Worm (Caenorhabditis elegans): Measurements from ENCODE around the gene clec-157.

The clec-157 gene

DNA sequence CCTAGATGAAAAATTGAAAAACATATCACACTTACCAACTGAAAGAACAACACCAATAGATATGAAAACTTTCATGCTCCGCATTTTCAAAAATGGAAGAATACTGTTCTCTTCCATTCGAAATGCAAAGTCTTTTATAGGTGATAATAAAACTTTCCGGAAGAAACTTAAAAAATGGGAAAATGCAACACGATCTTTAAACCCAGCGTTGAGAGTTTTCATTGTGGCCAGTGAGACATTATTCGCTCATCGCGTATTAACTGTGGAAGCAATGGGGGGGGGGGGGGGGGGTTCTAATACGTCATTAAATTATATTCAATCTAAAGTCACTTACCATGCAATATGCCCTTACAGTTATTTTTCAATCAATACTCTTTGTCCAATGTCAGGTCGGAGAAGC lies at the start of gene clec-157, which contains the start of gene fkh-5:
clec-157 (minus strand) TSS at position 101 of the 400 bp plus-strand sequence.
fkh-5 (plus strand) TSS at position 336 of the 400 bp plus-strand sequence.
- TF ChIP-seq pag-3 (tag; optimal IDR thresholded peaks at IDR 0.05; ENCODE audit: borderline replicate concordance) = no peak
- TF ChIP-seq ceh-45 (GFP tag; IDR thresholded peaks at IDR 0.05) = no peak
- no peak for TF ChIP-seq fkh-6 (tag; optimal IDR thresholded peaks at IDR 0.05)
- no peak for TF ChIP-seq ceh-22 (tag; optimal IDR thresholded peaks at IDR 0.05)
- no peak for TF ChIP-seq che-1 (tag; optimal IDR thresholded peaks at IDR 0.05)
- no peak for TF ChIP-seq madf-2 (tag; optimal IDR thresholded peaks at IDR 0.05)
- TF ChIP-seq tbx-7 (tag; optimal IDR thresholded peaks at IDR 0.05) = no peak
- no peak for TF ChIP-seq rnt-1 (tag; optimal IDR thresholded peaks at IDR 0.05)
- TF ChIP-seq ttx-3 (tag; optimal IDR thresholded peaks at IDR 0.05) = no peak
- TF ChIP-seq ets-4 (tag; optimal IDR thresholded peaks at IDR 0.05) = no peak
- no peak for TF ChIP-seq ama-1 (optimal IDR thresholded peaks at IDR 0.05)
- TF ChIP-seq ztf-16 (tag; optimal IDR thresholded peaks at IDR 0.05) = no peak
- no peak for TF ChIP-seq lim-6 (tag; optimal IDR thresholded peaks at IDR 0.05)
- no peak for TF ChIP-seq pax-1 (tag; optimal IDR thresholded peaks at IDR 0.05)

DNA sequence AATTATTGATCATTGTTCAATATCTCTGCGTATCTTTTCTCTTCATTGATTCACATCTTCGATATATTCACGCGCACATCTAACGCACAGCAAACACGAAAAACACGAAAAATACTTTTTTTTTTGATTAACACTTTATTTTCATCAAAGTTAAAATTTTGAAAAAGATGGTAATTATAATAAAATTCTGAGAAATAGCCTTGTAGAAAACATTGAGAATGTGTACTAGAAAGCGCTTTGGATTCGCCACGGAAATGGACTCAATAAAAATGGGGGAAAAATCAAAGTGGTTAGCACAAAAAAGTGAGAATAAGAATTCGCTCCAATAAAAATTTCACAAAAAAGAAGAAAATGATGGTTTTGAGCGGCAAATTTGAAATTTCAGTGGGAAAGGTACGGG lies 49.3 kb upstream of the clec-157 start, which contains the start of gene F26F4.6:
F26F4.6 (minus strand) TSS at position 101 of the 400 bp plus-strand sequence.
- TF ChIP-seq ama-1 (optimal IDR thresholded peaks at IDR 0.05) (no peak), mec-3 (tag; optimal IDR thresholded peaks at IDR 0.05; ENCODE audit: borderline replicate concordance) (no peak), hlh-13 (GFP tag; optimal IDR thresholded peaks at IDR 0.05) (no peak), gmeb-2 (tag; optimal IDR thresholded peaks at IDR 0.05) (no peak), ceh-48 (tag; optimal IDR thresholded peaks at IDR 0.05) (no peak), elt-4 (tag; optimal IDR thresholded peaks at IDR 0.05) (no peak), tbx-2 (tag; optimal IDR thresholded peaks at IDR 0.05) (no peak), ztf-16 (tag; optimal IDR thresholded peaks at IDR 0.05) (no peak), pat-9 (tag; optimal IDR thresholded peaks at IDR 0.05) (no peak), che-1 (tag; optimal IDR thresholded peaks at IDR 0.05) (no peak), pax-1 (tag; optimal IDR thresholded peaks at IDR 0.05) (no peak), tbx-7 (tag; optimal IDR thresholded peaks at IDR 0.05) (no peak), lim-6 (tag; optimal IDR thresholded peaks at IDR 0.05) (no peak), unc-42 (tag; optimal IDR thresholded peaks at IDR 0.05) (no peak), C08G9.2 (tag; optimal IDR thresholded peaks at IDR 0.05) (no peak)

DNA sequence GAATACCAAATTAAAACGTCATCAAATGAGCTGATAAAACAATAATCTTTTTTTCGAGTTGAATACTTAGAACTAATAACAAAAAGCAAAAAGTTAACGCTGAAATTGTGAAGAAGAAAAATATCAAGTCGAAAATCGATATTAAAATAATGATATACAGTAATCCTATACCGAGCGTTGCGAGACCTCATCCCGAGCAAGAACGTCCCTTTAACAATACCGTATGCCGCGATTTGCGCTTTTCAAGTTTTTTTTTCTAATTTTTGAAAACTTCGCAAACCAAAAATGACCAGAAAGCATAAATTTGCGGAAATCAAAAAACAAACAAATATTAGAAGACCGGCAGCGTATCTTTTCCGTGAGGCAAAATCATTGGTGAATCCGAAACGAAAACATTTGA lies 46.8 kb upstream of the clec-157 start, which contains the start of gene F26F4.5:
F26F4.5 (minus strand) TSS at position 256 of the 400 bp plus-strand sequence.
- TF ChIP-seq T23F11.4 (GFP tag; optimal IDR thresholded peaks at IDR 0.05) (no peak), sox-2 (GFP tag; IDR thresholded peaks at IDR 0.05) (no peak), madf-2 (tag; optimal IDR thresholded peaks at IDR 0.05) (no peak), pha-2 (tag; optimal IDR thresholded peaks at IDR 0.05) (no peak), nhr-232 (tag; optimal IDR thresholded peaks at IDR 0.05) (no peak), npax-4 (tag; optimal IDR thresholded peaks at IDR 0.05) (no peak), gmeb-2 (tag; optimal IDR thresholded peaks at IDR 0.05) (no peak), dmd-4 (tag; optimal IDR thresholded peaks at IDR 0.05; ENCODE audit: borderline replicate concordance) (no peak), ceh-30 (tag; optimal IDR thresholded peaks at IDR 0.05) (no peak), syd-9 (tag; optimal IDR thresholded peaks at IDR 0.05) (no peak), ceh-18 (tag; optimal IDR thresholded peaks at IDR 0.05) (no peak), odd-2 (tag; optimal IDR thresholded peaks at IDR 0.05) (no peak), K09A11.1 (tag; optimal IDR thresholded peaks at IDR 0.05; ENCODE audit: insufficient read depth) (no peak), nfya-1 (tag; optimal IDR thresholded peaks at IDR 0.05) (no peak), fax-1 (tag; optimal IDR thresholded peaks at IDR 0.05) (no peak), pat-9 (tag; optimal IDR thresholded peaks at IDR 0.05) (no peak), tbx-2 (tag; optimal IDR thresholded peaks at IDR 0.05) (no peak)

DNA sequence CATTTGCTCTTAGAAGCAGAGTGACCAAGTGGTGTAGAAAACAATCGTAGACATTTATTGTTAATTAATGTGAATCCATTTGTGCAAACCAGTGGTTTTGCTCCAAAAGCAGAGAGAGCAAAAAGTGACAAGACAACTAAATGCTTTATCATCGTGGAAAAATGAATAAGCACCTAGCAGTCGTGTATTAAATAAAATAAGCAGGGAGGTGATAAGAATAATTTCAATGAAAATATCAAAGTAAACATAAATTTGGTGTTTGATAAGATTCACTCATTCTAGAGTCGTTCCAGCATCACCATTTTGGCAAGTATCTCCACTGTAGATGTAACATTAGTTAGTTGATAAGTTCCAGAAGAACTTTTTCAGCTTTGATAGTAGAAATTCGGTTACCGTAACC lies 43.1 kb upstream of the clec-157 start, which contains the start of gene clec-6:
clec-6 (minus strand) TSS at position 154 of the 400 bp plus-strand sequence.
- TF ChIP-seq ceh-34 (tag; optimal IDR thresholded peaks at IDR 0.05) = no peak
- TF ChIP-seq ceh-18 (tag; optimal IDR thresholded peaks at IDR 0.05) = no peak
- TF ChIP-seq K09A11.1 (tag; optimal IDR thresholded peaks at IDR 0.05; ENCODE audit: insufficient read depth) = no peak
- no peak for TF ChIP-seq C38D4.7 (GFP tag; optimal IDR thresholded peaks at IDR 0.05)
- TF ChIP-seq madf-2 (tag; optimal IDR thresholded peaks at IDR 0.05) = no peak
- TF ChIP-seq ceh-22 (tag; optimal IDR thresholded peaks at IDR 0.05) = no peak
- TF ChIP-seq nfya-1 (tag; optimal IDR thresholded peaks at IDR 0.05) = no peak
- no peak for TF ChIP-seq ahr-1 (tag; optimal IDR thresholded peaks at IDR 0.05)
- no peak for TF ChIP-seq T23F11.4 (GFP tag; optimal IDR thresholded peaks at IDR 0.05)
- no peak for TF ChIP-seq hlh-30 (tag; optimal IDR thresholded peaks at IDR 0.05; ENCODE audit: insufficient read depth)
